Worm (Caenorhabditis elegans) whole organism, midembryonic: ENCODE data around the gene ttr-17.

Source experiments
- flt-1 ChIP-seq: fragments of 200-800 bp; sonication (Bioruptor generic); IDR thresholded peaks from 2 replicates; pipeline ENCODE4 v1.3.6; 2022; ENCODE audit warnings: missing genetic modification characterization, missing compliant biosample characterization
- klf-2 ChIP-seq: fragments of 200-800 bp; sonication (Bioruptor generic); conservative IDR thresholded peaks from 2 replicates; pipeline ENCODE4 v1.3.6; 2022; ENCODE audit warnings: missing genetic modification reagents, missing genetic modification characterization, missing compliant biosample characterization
- med-1 ChIP-seq: sonication (generic microtip); optimal IDR thresholded peaks from 2 replicates; lab custom pipeline; 2017; ENCODE audit warnings: missing genetic modification characterization, mild to moderate bottlenecking, missing compliant biosample characterization, antibody characterized with exemption, missing genetic modification reagents; ENCODE audit not compliant: insufficient read depth

- no peak for TF ChIP-seq klf-2
- TF ChIP-seq med-1: no peak
- TF ChIP-seq flt-1 (GFP tag; lab: Robert Waterston, UW): no peak
These were observed 16.8 kb upstream of the ttr-17 start, which contains the start of gene klc-1 for ce11 chrIV:11083609-11084008.
